Worm (Caenorhabditis elegans): ENCODE measurements around the gene nhr-141.
A peak's percentile ranks its signal among the peaks of the same experiment; 100 is the strongest.

The nhr-141 gene

DNA sequence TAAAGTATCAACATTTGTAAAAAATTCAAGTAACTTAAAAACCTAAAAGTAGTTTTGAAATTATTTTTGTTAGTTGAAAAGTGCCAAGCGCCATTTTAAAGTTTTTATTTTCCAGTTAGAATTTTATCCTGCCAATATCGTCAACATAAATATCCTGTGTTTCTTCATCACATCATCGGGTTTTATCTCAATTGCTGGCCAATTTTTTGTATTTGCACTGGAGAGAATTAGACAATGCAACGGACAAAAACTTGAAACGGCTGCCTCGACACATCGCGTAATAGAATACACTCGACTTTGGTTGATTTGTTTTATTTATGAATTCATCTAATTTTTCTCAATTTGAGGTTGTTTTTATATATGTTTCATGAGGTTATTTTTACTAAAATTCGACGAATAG, 10.5 kb downstream of the nhr-141 start, which contains the start of gene F25E5.2:
Gene F25E5.2, plus strand, starts transcription at position 301 of the 400 bp plus-strand sequence.
- no peak for TF ChIP-seq ama-1 (optimal IDR thresholded peaks at IDR 0.05)

DNA sequence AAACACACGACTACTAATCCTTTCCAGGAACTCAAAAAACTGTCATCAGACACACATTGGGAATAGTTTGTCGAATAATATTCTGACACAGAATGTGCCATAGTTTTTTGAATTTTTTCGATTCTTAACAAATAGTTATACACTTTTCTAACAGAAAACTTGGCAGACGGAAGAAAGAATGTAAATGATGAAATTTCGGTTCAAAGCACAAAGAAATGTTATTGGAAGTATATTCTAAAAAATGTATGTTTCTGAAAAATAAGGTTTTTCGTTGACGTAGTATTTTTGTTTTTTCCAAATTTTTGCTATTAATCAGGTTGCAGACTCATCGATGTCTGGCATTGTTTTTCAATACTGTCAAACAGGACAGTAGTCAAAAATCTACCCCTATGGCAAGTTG, 16.4 kb downstream of the nhr-141 start, which contains the start of gene srh-92:
Gene srh-92, minus strand, starts transcription at position 101 of the 400 bp plus-strand sequence.
- TF ChIP-seq tlp-1 (tag; optimal IDR thresholded peaks at IDR 0.05) = no peak
- TF ChIP-seq lin-35 (GFP tag; optimal IDR thresholded peaks at IDR 0.05) = no peak

DNA sequence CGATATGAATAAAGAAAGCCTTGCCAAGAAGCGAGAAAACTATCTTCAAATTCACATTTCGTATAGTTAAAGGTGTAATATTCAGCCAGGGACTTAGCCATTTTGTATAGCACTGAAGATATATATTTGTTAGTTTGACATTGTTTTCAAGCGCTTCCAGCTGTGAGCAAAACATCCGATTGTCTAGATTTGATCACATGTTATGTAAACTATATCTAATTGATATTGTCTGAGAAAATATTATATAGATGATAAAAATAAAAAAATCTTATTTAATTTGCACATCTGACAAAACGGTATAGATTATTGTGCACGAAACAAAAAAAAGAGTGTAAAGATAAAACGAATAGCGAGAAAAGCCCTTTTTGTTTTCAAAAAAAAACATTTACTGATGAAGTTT, 20.2 kb downstream of the nhr-141 start, which contains the start of gene srh-89:
Gene srh-89, minus strand, starts transcription at position 101 of the 400 bp plus-strand sequence.
- no peak for TF ChIP-seq rnt-1 (tag; optimal IDR thresholded peaks at IDR 0.05)
- TF ChIP-seq elt-3 (tag; optimal IDR thresholded peaks at IDR 0.05) = no peak
- no peak for TF ChIP-seq egl-13 (tag; optimal IDR thresholded peaks at IDR 0.05)
- TF ChIP-seq nhr-85 (tag) = no peak
- TF ChIP-seq pax-3 (tag; optimal IDR thresholded peaks at IDR 0.05) = no peak
- TF ChIP-seq fkh-8 (tag; optimal IDR thresholded peaks at IDR 0.05) = no peak
- TF ChIP-seq sup-37 (GFP tag; optimal IDR thresholded peaks at IDR 0.05) = no peak

DNA sequence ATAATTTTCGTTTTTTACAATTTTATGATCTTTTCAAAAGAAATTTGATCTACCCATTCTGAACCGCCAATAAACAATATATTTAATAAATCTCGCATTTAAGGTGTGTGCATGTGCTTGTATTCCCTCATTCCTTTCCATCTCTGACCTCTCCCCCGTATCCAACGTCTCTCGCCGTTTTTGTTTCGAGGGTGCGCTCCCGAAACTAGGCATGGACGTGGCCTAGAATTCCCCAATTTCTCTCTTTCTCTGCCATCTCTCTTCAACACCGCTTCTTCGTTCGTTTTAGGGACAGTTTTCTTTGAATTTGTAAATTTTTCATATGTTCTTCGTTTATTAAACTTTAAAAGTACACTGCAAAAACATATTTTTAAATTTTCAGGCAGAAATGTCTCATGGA, 21.0 kb downstream of the nhr-141 start, which contains the start of gene F25E5.1:
Gene F25E5.1, plus strand, starts transcription at position 376 of the 400 bp plus-strand sequence.
- TF ChIP-seq nhr-76 (tag; optimal IDR thresholded peaks at IDR 0.05) (no peak), irx-1 (tag; optimal IDR thresholded peaks at IDR 0.05) (peak; percentile 44), F16B12.6 (tag; optimal IDR thresholded peaks at IDR 0.05) (peak; percentile 42), lin-35 (GFP tag; optimal IDR thresholded peaks at IDR 0.05) (peak; percentile 70 to 73), fos-1 (tag; optimal IDR thresholded peaks at IDR 0.05) (no peak), ceh-90 (tag; optimal IDR thresholded peaks at IDR 0.05) (peak; percentile 77), lsy-2 (tag; optimal IDR thresholded peaks at IDR 0.05) (peak; percentile 55 to 75), egl-27 (tag; optimal IDR thresholded peaks at IDR 0.05) (no peak), nhr-77 (tag; optimal IDR thresholded peaks at IDR 0.05) (peak; percentile 34), grh-1 (GFP tag; IDR thresholded peaks at IDR 0.05) (no peak), alr-1 (tag; optimal IDR thresholded peaks at IDR 0.05; ENCODE audit: borderline replicate concordance) (no peak), swsn-7 (tag; optimal IDR thresholded peaks at IDR 0.05) (peak; percentile 61), mep-1 (tag; optimal IDR thresholded peaks at IDR 0.05) (peak; percentile 87), ceh-82 (tag; optimal IDR thresholded peaks at IDR 0.05) (peak; percentile 42 to 73 (median 65)), unc-98 (GFP tag; IDR thresholded peaks at IDR 0.05) (peak; percentile 61), ceh-8 (GFP tag; optimal IDR thresholded peaks at IDR 0.05) (peak; percentile 18), sptf-1 (tag; optimal IDR thresholded peaks at IDR 0.05) (no peak), rnt-1 (tag; optimal IDR thresholded peaks at IDR 0.05) (peak; percentile 93), skn-1 (tag; optimal IDR thresholded peaks at IDR 0.05) (peak; percentile 49), dsc-1 (tag; optimal IDR thresholded peaks at IDR 0.05) (peak; percentile 56), sup-37 (GFP tag; optimal IDR thresholded peaks at IDR 0.05) (no peak), jun-1 (tag; optimal IDR thresholded peaks at IDR 0.05) (peak; percentile 2), nhr-11 (tag; optimal IDR thresholded peaks at IDR 0.05) (no peak), nhr-20 (tag; optimal IDR thresholded peaks at IDR 0.05) (peak; percentile 71), nhr-84 (tag; optimal IDR thresholded peaks at IDR 0.05) (no peak), lir-3 (tag; optimal IDR thresholded peaks at IDR 0.05; ENCODE audit: poor library complexity) (peak; percentile 86), tbx-2 (tag; optimal IDR thresholded peaks at IDR 0.05) (peak; percentile 75), ztf-11 (tag; optimal IDR thresholded peaks at IDR 0.05) (peak in 1 of 2 experiments; percentile 72), xbp-1 (tag; optimal IDR thresholded peaks at IDR 0.05) (peak; percentile 59), ceh-63 (GFP tag; optimal IDR thresholded peaks at IDR 0.05) (no peak), C34B4.2 (tag; optimal IDR thresholded peaks at IDR 0.05) (no peak), zip-4 (GFP tag; optimal IDR thresholded peaks at IDR 0.05) (no peak), efl-3 (GFP tag; optimal IDR thresholded peaks at IDR 0.05) (no peak), lin-39 (tag; optimal IDR thresholded peaks at IDR 0.05) (no peak), dpl-1 (GFP tag; optimal IDR thresholded peaks at IDR 0.05) (peak; percentile 49 to 72 (median 63)), Y116A8C.19 (tag; optimal IDR thresholded peaks at IDR 0.05; ENCODE audit: borderline replicate concordance) (no peak), egl-13 (tag; optimal IDR thresholded peaks at IDR 0.05) (peak; percentile 43), isw-1 (GFP tag; IDR thresholded peaks at IDR 0.05) (peak; percentile 57), nhr-12 (tag; optimal IDR thresholded peaks at IDR 0.05) (no peak), lin-15B (tag; optimal IDR thresholded peaks at IDR 0.05) (peak; percentile 31), fkh-8 (tag; optimal IDR thresholded peaks at IDR 0.05) (peak; percentile 82)

All from whole organism, L1 larva.